Fruit fly (Drosophila melanogaster) S2 (cell line): Measurements from ENCODE around the gene ppk31.

Experiments
- CG8478 ChIP-seq: fragments of >200 bp; optimal IDR thresholded peaks from 2 replicates; lab custom pipeline; 2018
- CTCF ChIP-seq, 2 experiments: fragments of >200 bp; optimal IDR thresholded peaks; 2 replicates each; lab custom pipeline; 2018

DNA sequence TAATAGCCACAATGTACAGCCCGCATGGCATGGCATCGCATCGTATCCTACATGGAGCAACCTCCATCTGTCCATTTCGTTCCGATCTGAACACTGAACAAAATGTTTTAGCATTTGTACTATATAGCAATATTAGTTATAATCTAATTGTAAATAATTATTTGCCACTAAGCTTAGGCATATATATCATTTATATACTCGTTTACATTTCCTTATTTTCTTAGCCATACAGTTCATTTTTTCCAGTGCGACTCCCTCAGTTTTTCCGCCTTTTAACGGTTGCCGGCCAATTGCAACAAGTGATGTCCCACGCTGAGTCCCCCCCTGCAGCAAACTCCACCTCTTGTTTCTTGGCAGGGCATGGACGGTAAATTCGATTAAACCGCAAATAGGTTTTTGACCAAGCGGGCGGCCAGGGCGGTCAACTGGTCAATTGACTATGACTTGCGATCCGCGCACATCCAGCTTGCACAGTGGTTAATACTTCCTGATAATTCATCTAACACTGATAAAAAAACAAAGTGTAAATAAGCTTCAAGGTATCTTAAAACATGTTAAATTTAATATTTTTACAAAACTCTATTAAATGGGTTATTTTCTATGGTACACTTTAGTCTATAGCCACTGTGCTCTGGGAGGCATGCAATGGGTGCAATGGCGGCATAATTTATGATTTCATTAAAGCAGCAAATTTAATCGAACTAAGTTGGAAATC is 46.8 kb downstream of the ppk31 start:
- TF ChIP-seq CTCF (optimal IDR thresholded peaks at IDR 0.05; lab: Kevin White, UChicago) (no peak), CG8478 (no peak)
